Worm (Caenorhabditis elegans) whole organism, L4 larva: ENCODE data around the gene exos-4.1.

Experiments
- nhr-76 ChIP-seq: fragments of 150-350 bp; optimal IDR thresholded peaks from 2 replicates; lab custom pipeline; 2014; ENCODE audit warnings: missing biosample characterization, missing genetic modification characterization
- unc-130 ChIP-seq: sonication (generic microtip); optimal IDR thresholded peaks from 2 replicates; lab custom pipeline; 2016; ENCODE audit warnings: missing genetic modification reagents, missing genetic modification characterization, missing compliant biosample characterization

ce11 chrIV:13075625-13076252, 23.1 kb upstream of the exos-4.1 start:
- TF ChIP-seq unc-130 (GFP tag; lab: Kevin White, UChicago), result no peak
- TF ChIP-seq nhr-76 (tag; lab: Kevin White, UChicago), result no peak
